Worm (Caenorhabditis elegans) whole organism, L1 larva: ENCODE results near the gene Y54E2A.9.

Source experiments
- C34B4.2 ChIP-seq: sonication (generic microtip); optimal IDR thresholded peaks from 2 replicates; lab custom pipeline; 2017; ENCODE audit warnings: mild to moderate bottlenecking, missing genetic modification characterization, missing compliant biosample characterization
- F16B12.6 ChIP-seq: fragments of 150-350 bp; optimal IDR thresholded peaks from 2 replicates; lab custom pipeline; 2014; ENCODE audit warnings: missing biosample characterization, missing genetic modification characterization
- aha-1 ChIP-seq: fragments of 150-350 bp; optimal IDR thresholded peaks from 2 replicates; lab custom pipeline; 2014; ENCODE audit warnings: missing biosample characterization, missing genetic modification characterization
- ceh-90 ChIP-seq: sonication (generic microtip); optimal IDR thresholded peaks from 2 replicates; lab custom pipeline; 2016; ENCODE audit warnings: missing genetic modification characterization, missing compliant biosample characterization
- ces-1 ChIP-seq: fragments of 150-350 bp; optimal IDR thresholded peaks from 2 replicates; lab custom pipeline; 2014; ENCODE audit warnings: missing biosample characterization, missing genetic modification reagents, missing genetic modification characterization
- dsc-1 ChIP-seq: sonication (generic microtip); optimal IDR thresholded peaks from 2 replicates; lab custom pipeline; 2016; ENCODE audit warnings: mild to moderate bottlenecking, missing genetic modification characterization, missing compliant biosample characterization
- efl-1 ChIP-seq, 4 experiments: fragments of 150-350 bp; optimal IDR thresholded peaks in 3 of 4; peaks in 1 of 4; 1 replicate in 1 of 4; 2 replicates in 3 of 4; lab custom pipeline; 2014; ENCODE audit warnings: missing biosample characterization in 2 of 4, missing genetic modification characterization in 2 of 4, missing genetic modification reagents in 2 of 4
- egl-13 ChIP-seq: sonication (generic microtip); optimal IDR thresholded peaks from 2 replicates; lab custom pipeline; 2016; ENCODE audit warnings: missing genotype, missing genetic modification reagents, missing genetic modification characterization, missing compliant biosample characterization
- elt-2 ChIP-seq: sonication (generic microtip); optimal IDR thresholded peaks from 2 replicates; lab custom pipeline; 2016; ENCODE audit warnings: missing genetic modification characterization, mild to moderate bottlenecking, inconsistent platforms, missing compliant biosample characterization, missing genetic modification reagents
- fkh-8 ChIP-seq: sonication (generic microtip); optimal IDR thresholded peaks from 2 replicates; lab custom pipeline; 2016; ENCODE audit warnings: mild to moderate bottlenecking, missing genetic modification characterization, missing compliant biosample characterization
- hlh-17 ChIP-seq: fragments of 200-800 bp; sonication (Bioruptor generic); optimal IDR thresholded peaks from 2 replicates; lab custom pipeline; 2018; ENCODE audit warnings: missing genetic modification characterization, mild to moderate bottlenecking, missing compliant biosample characterization, moderate library complexity, borderline replicate concordance
- hpl-2 ChIP-seq: fragments of 150-350 bp; optimal IDR thresholded peaks from 2 replicates; lab custom pipeline; 2014; ENCODE audit warnings: missing biosample characterization, missing genetic modification reagents, missing genetic modification characterization
- jun-1 ChIP-seq: fragments of 150-350 bp; optimal IDR thresholded peaks from 2 replicates; lab custom pipeline; 2014; ENCODE audit warnings: missing biosample characterization, missing genetic modification reagents, missing genetic modification characterization
- lin-15B ChIP-seq: fragments of 150-350 bp; sonication (generic microtip); optimal IDR thresholded peaks from 3 replicates; lab custom pipeline; 2014; ENCODE audit warnings: missing biosample characterization, missing genetic modification characterization
- lin-35 ChIP-seq, 2 experiments: fragments of 150-350 bp; optimal IDR thresholded peaks; 2 replicates each; lab custom pipeline; 2014; ENCODE audit warnings: missing biosample characterization in 2 of 2, missing genetic modification characterization in 2 of 2, missing genetic modification reagents in 2 of 2
- lir-3 ChIP-seq: sonication (generic microtip); optimal IDR thresholded peaks from 2 replicates; lab custom pipeline; 2016; ENCODE audit warnings: mild to moderate bottlenecking, missing genetic modification characterization, moderate library complexity, missing compliant biosample characterization; ENCODE audit not compliant: poor library complexity
- lsy-2 ChIP-seq, 2 experiments: fragments of 150-350 bp; optimal IDR thresholded peaks; 2 replicates each; lab custom pipeline; 2014; ENCODE audit warnings: missing biosample characterization in 2 of 2, missing genetic modification characterization in 2 of 2
- mab-9 ChIP-seq: fragments of 200-800 bp; sonication (Bioruptor generic); IDR thresholded peaks from 2 replicates; pipeline ENCODE4 v1.3.6; 2022; ENCODE audit warnings: missing genetic modification reagents, missing genetic modification characterization, missing compliant biosample characterization
- mef-2 ChIP-seq: fragments of 150-350 bp; optimal IDR thresholded peaks from 2 replicates; lab custom pipeline; 2014; ENCODE audit warnings: missing biosample characterization, missing genetic modification characterization
- mep-1 ChIP-seq: fragments of 150-350 bp; optimal IDR thresholded peaks from 2 replicates; lab custom pipeline; 2014; ENCODE audit warnings: missing biosample characterization, missing genetic modification characterization
- nhr-12 ChIP-seq: sonication (generic microtip); optimal IDR thresholded peaks from 2 replicates; lab custom pipeline; 2017; ENCODE audit warnings: missing biosample characterization, missing genetic modification characterization
- nhr-19 ChIP-seq: fragments of 200-800 bp; sonication (Bioruptor generic); conservative IDR thresholded peaks from 2 replicates; pipeline ENCODE4 v1.3.6; 2022; ENCODE audit warnings: missing genetic modification characterization, missing compliant biosample characterization
- nhr-20 ChIP-seq: sonication (generic microtip); optimal IDR thresholded peaks from 2 replicates; lab custom pipeline; 2016; ENCODE audit warnings: mild to moderate bottlenecking, missing genetic modification characterization, missing compliant biosample characterization
- nhr-237 ChIP-seq: fragments of 150-350 bp; optimal IDR thresholded peaks from 2 replicates; lab custom pipeline; 2014; ENCODE audit warnings: missing biosample characterization, missing genetic modification characterization
- nhr-47 ChIP-seq: sonication (generic microtip); optimal IDR thresholded peaks from 2 replicates; lab custom pipeline; 2016; ENCODE audit warnings: mild to moderate bottlenecking, missing genetic modification characterization, moderate library complexity, missing compliant biosample characterization
- nhr-71 ChIP-seq: sonication (generic microtip); optimal IDR thresholded peaks from 2 replicates; lab custom pipeline; 2016; ENCODE audit warnings: mild to moderate bottlenecking, missing genetic modification characterization, moderate library complexity, missing compliant biosample characterization
- nhr-76 ChIP-seq: sonication (generic microtip); optimal IDR thresholded peaks from 2 replicates; lab custom pipeline; 2017; ENCODE audit warnings: missing biosample characterization, missing genetic modification characterization
- nhr-84 ChIP-seq: sonication (generic microtip); optimal IDR thresholded peaks from 2 replicates; lab custom pipeline; 2017; ENCODE audit warnings: missing biosample characterization, missing genetic modification characterization
- nhr-85 ChIP-seq: sonication (generic microtip); peaks from one replicate; lab custom pipeline; 2016; ENCODE audit warnings: missing genetic modification characterization, inconsistent platforms, missing compliant biosample characterization
- pag-3 ChIP-seq: sonication (generic microtip); optimal IDR thresholded peaks from 2 replicates; lab custom pipeline; 2017; ENCODE audit warnings: missing genetic modification characterization, mild to moderate bottlenecking, missing compliant biosample characterization, antibody characterized with exemption, borderline replicate concordance; ENCODE audit not compliant: insufficient read depth
- skn-1 ChIP-seq: fragments of 150-350 bp; optimal IDR thresholded peaks from 2 replicates; lab custom pipeline; 2014; ENCODE audit warnings: missing biosample characterization, missing genetic modification characterization
- snu-23 ChIP-seq: sonication (generic microtip); optimal IDR thresholded peaks from 2 replicates; lab custom pipeline; 2016; ENCODE audit warnings: missing genetic modification characterization, missing compliant biosample characterization
- sox-4 ChIP-seq: sonication (generic microtip); optimal IDR thresholded peaks from 2 replicates; lab custom pipeline; 2016; ENCODE audit warnings: missing genetic modification characterization, missing compliant biosample characterization
- sptf-1 ChIP-seq: fragments of 150-350 bp; optimal IDR thresholded peaks from 2 replicates; lab custom pipeline; 2014; ENCODE audit warnings: missing biosample characterization, missing genetic modification characterization
- tbx-2 ChIP-seq: sonication (generic microtip); optimal IDR thresholded peaks from 2 replicates; lab custom pipeline; 2016; ENCODE audit warnings: missing genetic modification characterization, missing compliant biosample characterization
- unc-130 ChIP-seq: fragments of 150-350 bp; optimal IDR thresholded peaks from 2 replicates; lab custom pipeline; 2017; ENCODE audit warnings: missing biosample characterization, missing genetic modification characterization, inconsistent platforms
- unc-30 ChIP-seq: sonication (generic microtip); optimal IDR thresholded peaks from 2 replicates; lab custom pipeline; 2017; ENCODE audit warnings: missing biosample characterization, missing genetic modification characterization
- unc-86 ChIP-seq: sonication (generic microtip); optimal IDR thresholded peaks from 2 replicates; lab custom pipeline; 2016; ENCODE audit warnings: missing genetic modification characterization, missing compliant biosample characterization
- zag-1 ChIP-seq: fragments of 150-350 bp; optimal IDR thresholded peaks from 2 replicates; lab custom pipeline; 2014; ENCODE audit warnings: missing biosample characterization, missing genetic modification characterization
- zip-4 ChIP-seq: fragments of 200-800 bp; sonication (Bioruptor generic); optimal IDR thresholded peaks from 2 replicates; lab custom pipeline; 2018; ENCODE audit warnings: mild to moderate bottlenecking, missing genetic modification characterization, moderate library complexity, missing compliant biosample characterization
- ztf-11 ChIP-seq, 2 experiments: sonication (generic microtip); optimal IDR thresholded peaks; 2 replicates each; lab custom pipeline; 2016 to 2017; ENCODE audit warnings: missing genetic modification characterization in 2 of 2, missing biosample characterization in 1 of 2, missing compliant biosample characterization in 1 of 2

Y54E2A.9 gene

DNA sequence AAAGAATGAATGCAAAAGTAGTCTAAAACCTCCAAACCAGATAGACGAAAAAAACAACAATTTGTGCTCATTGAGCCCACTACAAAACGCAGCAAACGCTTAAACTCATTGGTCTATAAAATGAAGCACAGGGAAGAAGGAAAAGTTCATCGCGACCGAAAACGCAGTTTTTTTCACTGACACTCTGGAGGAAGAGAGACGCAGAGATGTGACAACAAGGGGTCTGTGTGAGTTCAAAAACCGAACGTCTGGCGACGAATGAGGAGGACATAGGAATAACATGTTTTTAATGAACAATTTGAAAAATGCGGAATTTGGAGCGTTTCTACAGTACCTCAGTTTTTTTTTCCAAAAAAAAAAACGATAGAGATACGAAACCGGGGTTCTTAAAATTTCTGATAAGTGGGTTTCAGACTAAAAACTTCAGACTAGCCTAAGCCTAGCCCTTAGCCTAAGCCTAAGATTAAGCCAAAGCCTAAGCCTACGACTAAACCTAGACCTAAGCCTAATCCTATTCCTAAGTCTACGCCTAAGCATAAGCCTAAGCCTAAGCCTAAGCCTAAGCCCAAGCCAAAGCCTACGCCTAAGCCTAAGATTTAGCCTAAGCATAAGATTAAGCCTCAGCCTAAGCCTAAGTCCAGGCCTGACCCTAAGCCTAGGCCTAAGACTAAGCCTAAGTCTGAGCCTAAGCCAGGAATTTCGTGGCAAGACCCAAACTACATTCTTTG lies 33.6 kb upstream of the Y54E2A.9 start:
- no peak for TF ChIP-seq mef-2 (tag; lab: Kevin White, UChicago)
- no peak for TF ChIP-seq nhr-47 (tag; lab: Kevin White, UChicago)
- no peak for TF ChIP-seq mep-1 (tag; lab: Kevin White, UChicago)
- no peak for TF ChIP-seq C34B4.2
- no peak for TF ChIP-seq unc-30
- no peak for TF ChIP-seq unc-86 (tag; lab: Kevin White, UChicago)
- no peak for TF ChIP-seq ces-1 (GFP tag; lab: Kevin White, UChicago)
- no peak for TF ChIP-seq snu-23 (GFP tag; lab: Kevin White, UChicago)
- no peak for TF ChIP-seq zip-4 (GFP tag; lab: Kevin White, UChicago)
- TF ChIP-seq lin-35 (GFP tag; optimal IDR thresholded peaks at IDR 0.05; lab: Kevin White, UChicago), result no peak
- no peak for TF ChIP-seq elt-2 (tag; lab: Kevin White, UChicago)
- TF ChIP-seq nhr-84 (tag; lab: Kevin White, UChicago), result no peak
- no peak for TF ChIP-seq hpl-2 (GFP tag; lab: Kevin White, UChicago)
- no peak for TF ChIP-seq efl-1 (optimal IDR thresholded peaks at IDR 0.05; lab: Kevin White, UChicago)
- no peak for TF ChIP-seq efl-1 (GFP tag; optimal IDR thresholded peaks at IDR 0.05 in 1 of 2; lab: Kevin White, UChicago)
- no peak for TF ChIP-seq unc-130 (tag; lab: Kevin White, UChicago)
- TF ChIP-seq nhr-71 (tag; lab: Kevin White, UChicago), result no peak
- no peak for TF ChIP-seq fkh-8 (tag; lab: Kevin White, UChicago)
- TF ChIP-seq sptf-1 (tag; lab: Kevin White, UChicago), result no peak
- no peak for TF ChIP-seq nhr-12 (tag; lab: Kevin White, UChicago)

DNA sequence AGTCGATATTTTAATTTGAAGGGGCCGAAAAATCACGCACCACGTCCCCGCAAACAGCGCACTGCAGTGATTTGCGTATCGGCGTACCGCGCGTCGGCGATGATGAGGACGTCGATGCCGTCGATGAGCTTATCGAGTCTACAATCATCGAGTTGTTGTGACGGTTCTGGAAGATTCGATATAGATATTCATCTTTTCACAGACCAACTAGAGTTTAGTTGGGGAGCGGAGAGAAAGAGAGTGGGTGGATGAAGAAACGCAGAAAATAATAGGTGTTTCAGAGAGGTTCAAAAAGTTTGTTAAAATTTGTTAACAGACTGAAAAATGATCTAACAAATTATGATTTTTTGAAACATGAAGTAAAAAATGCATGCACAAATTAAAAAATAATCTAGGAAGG lies 32.6 kb upstream of the Y54E2A.9 start, which contains the start of gene nhr-61:
TSS of gene nhr-61 (minus strand) at position 168 of the 400 bp plus-strand sequence.
- no peak for TF ChIP-seq jun-1 (tag; lab: Kevin White, UChicago)
- TF ChIP-seq fkh-8 (tag; lab: Kevin White, UChicago), result no peak
- no peak for TF ChIP-seq ceh-90
- peak; percentile 91 for TF ChIP-seq nhr-20 (tag; lab: Kevin White, UChicago)
- TF ChIP-seq egl-13 (tag; lab: Kevin White, UChicago), result no peak
- no peak for TF ChIP-seq F16B12.6 (tag; lab: Kevin White, UChicago)
- no peak for TF ChIP-seq mab-9
- no peak for TF ChIP-seq ztf-11 (tag; optimal IDR thresholded peaks at IDR 0.05; lab: Kevin White, UChicago)
- TF ChIP-seq mep-1 (tag; lab: Kevin White, UChicago), result peak; percentile 19
- no peak for TF ChIP-seq nhr-71 (tag; lab: Kevin White, UChicago)
- no peak for TF ChIP-seq tbx-2
- TF ChIP-seq nhr-85 (tag; lab: Kevin White, UChicago), result peak; percentile 84
- TF ChIP-seq lsy-2 (tag; optimal IDR thresholded peaks at IDR 0.05; lab: Kevin White, UChicago), result no peak

ce11 chrII:14816086-14816485 lies 30.3 kb upstream of the Y54E2A.9 start:
- TF ChIP-seq fkh-8 (tag; lab: Kevin White, UChicago), result no peak
- TF ChIP-seq efl-1 (optimal IDR thresholded peaks at IDR 0.05; lab: Kevin White, UChicago), result no peak
- peak in 1 of 2 experiments; percentile 85 for TF ChIP-seq efl-1 (GFP tag; optimal IDR thresholded peaks at IDR 0.05 in 1 of 2; lab: Kevin White, UChicago)

- TF ChIP-seq unc-30 (no peak), mep-1 (tag; lab: Kevin White, UChicago) (peak; percentile 81), lin-15B (tag; lab: Kevin White, UChicago) (peak; percentile 61), nhr-237 (no peak), lsy-2 (tag; optimal IDR thresholded peaks at IDR 0.05; lab: Kevin White, UChicago) (peak; percentile 73 to 92), lir-3 (tag; lab: Kevin White, UChicago) (no peak), F16B12.6 (tag; lab: Kevin White, UChicago) (peak; percentile 49), nhr-76 (tag; lab: Kevin White, UChicago) (no peak), zag-1 (tag; lab: Kevin White, UChicago) (no peak), lin-35 (GFP tag; optimal IDR thresholded peaks at IDR 0.05; lab: Kevin White, UChicago) (peak; percentile 93 to 96), efl-1 (optimal IDR thresholded peaks at IDR 0.05; lab: Kevin White, UChicago) (peak; percentile 71 to 93), efl-1 (GFP tag; optimal IDR thresholded peaks at IDR 0.05 in 1 of 2; lab: Kevin White, UChicago) (peak; percentile 92 to 99), dsc-1 (tag; lab: Kevin White, UChicago) (peak; percentile 41), skn-1 (peak; percentile 84), fkh-8 (tag; lab: Kevin White, UChicago) (peak; percentile 73), nhr-19 (peak; percentile 66), sox-4 (tag; lab: Kevin White, UChicago) (no peak), sptf-1 (tag; lab: Kevin White, UChicago) (no peak), unc-130 (tag; lab: Kevin White, UChicago) (peak; percentile 67), nhr-71 (tag; lab: Kevin White, UChicago) (peak; percentile 76), aha-1 (tag; lab: Kevin White, UChicago) (no peak), hlh-17 (GFP tag; lab: Kevin White, UChicago) (no peak), pag-3 (tag; lab: Kevin White, UChicago) (no peak), mef-2 (tag; lab: Kevin White, UChicago) (no peak)
Measured at ce11 chrII:14814894-14815568, 29.2 kb upstream of the Y54E2A.9 start, which contains the start of gene W01D2.1. TSS of gene W01D2.1 (plus strand) at chrII:14815518.
